Worm (Caenorhabditis elegans) whole organism, L4/young adult: Measurements from ENCODE around the gene egrh-3.

Experiments
- dao-5 ChIP-seq: sonication (generic microtip); optimal IDR thresholded peaks from 2 replicates; lab custom pipeline; 2016; ENCODE audit warnings: missing genotype, missing genetic modification characterization, moderate library complexity, missing compliant biosample characterization
- him-1 ChIP-seq: sonication (generic microtip); optimal IDR thresholded peaks from 2 replicates; lab custom pipeline; 2016; ENCODE audit warnings: missing genotype, missing genetic modification reagents, missing genetic modification characterization, missing compliant biosample characterization

ce11 chrIV:2650031-2650430, 38.5 kb downstream of the egrh-3 start:
- no peak for TF ChIP-seq him-1 (tag; lab: Kevin White, UChicago)
- no peak for TF ChIP-seq dao-5 (tag; lab: Kevin White, UChicago)
